Worm (Caenorhabditis elegans): ENCODE data around the gene hrg-3.

ce11 chrV:9794997-9795396 lies 38.7 kb downstream of the hrg-3 start:
- no peak for TF ChIP-seq cog-1 (tag; optimal IDR thresholded peaks at IDR 0.05)
- no peak for TF ChIP-seq tab-1 (GFP tag; IDR thresholded peaks at IDR 0.05)
